Fruit fly (Drosophila melanogaster) whole organism, pupa: ENCODE measurements around the gene Sp7.

Experiments used
- CG10348 ChIP-seq: fragments of 200-800 bp; sonication (Bioruptor generic); IDR thresholded peaks from 2 replicates; pipeline ENCODE4 v1.3.6; 2022; ENCODE audit warnings: missing biosample characterization, missing genetic modification characterization
- CG13204 ChIP-seq: fragments of 200-800 bp; sonication (Bioruptor generic); optimal IDR thresholded peaks from 2 replicates; lab custom pipeline; 2018; ENCODE audit warnings: missing biosample characterization, mild to moderate bottlenecking, missing genetic modification characterization, moderate library complexity
- CG14655 ChIP-seq: fragments of 200-800 bp; sonication (Bioruptor generic); optimal IDR thresholded peaks from 3 replicates; lab custom pipeline; 2017; ENCODE audit warnings: mild to moderate bottlenecking, missing biosample characterization, missing genetic modification reagents, missing genetic modification characterization
- CG15710 ChIP-seq: fragments of 200-800 bp; sonication (Bioruptor generic); optimal IDR thresholded peaks from 2 replicates; lab custom pipeline; 2018; ENCODE audit warnings: missing biosample characterization, mild to moderate bottlenecking, missing genetic modification characterization, moderate library complexity
- CG32121 ChIP-seq: fragments of 200-800 bp; sonication (Bioruptor generic); IDR thresholded peaks from 2 replicates; pipeline ENCODE4 v1.3.6; 2022; ENCODE audit warnings: missing biosample characterization, missing genetic modification characterization
- CG4496 ChIP-seq: fragments of 200-800 bp; sonication (Bioruptor generic); IDR thresholded peaks from 3 replicates; pipeline ENCODE4 v1.3.6; 2022; ENCODE audit warnings: missing biosample characterization, missing genetic modification characterization
- CG9948 ChIP-seq: fragments of 200-800 bp; sonication (Bioruptor generic); optimal IDR thresholded peaks from 2 replicates; lab custom pipeline; 2018; ENCODE audit warnings: missing biosample characterization, mild to moderate bottlenecking, missing genetic modification characterization, moderate library complexity
- EcR ChIP-seq: fragments of 200-800 bp; sonication (Bioruptor generic); optimal IDR thresholded peaks from 3 replicates; lab custom pipeline; 2019; ENCODE audit warnings: missing biosample characterization, missing genetic modification characterization, mild to moderate bottlenecking, moderate library complexity, missing genetic modification reagents
- Ets98B ChIP-seq: fragments of 200-800 bp; sonication (Bioruptor generic); IDR thresholded peaks from 2 replicates; pipeline ENCODE4 v1.3.6; 2022; ENCODE audit warnings: missing biosample characterization, missing genetic modification characterization
- Pif1A ChIP-seq: fragments of 200-800 bp; sonication (Bioruptor generic); optimal IDR thresholded peaks from 3 replicates; lab custom pipeline; 2016; ENCODE audit warnings: missing biosample characterization, missing genetic modification characterization
- Snoo ChIP-seq: fragments of 200-800 bp; sonication (Bioruptor generic); optimal IDR thresholded peaks from 3 replicates; lab custom pipeline; 2017; ENCODE audit warnings: missing biosample characterization, mild to moderate bottlenecking, missing genetic modification characterization, inconsistent platforms
- rn ChIP-seq: fragments of 200-800 bp; sonication (Bioruptor generic); IDR thresholded peaks from 2 replicates; pipeline ENCODE4 v1.3.6; 2022; ENCODE audit warnings: missing biosample characterization, missing genetic modification characterization

DNA sequence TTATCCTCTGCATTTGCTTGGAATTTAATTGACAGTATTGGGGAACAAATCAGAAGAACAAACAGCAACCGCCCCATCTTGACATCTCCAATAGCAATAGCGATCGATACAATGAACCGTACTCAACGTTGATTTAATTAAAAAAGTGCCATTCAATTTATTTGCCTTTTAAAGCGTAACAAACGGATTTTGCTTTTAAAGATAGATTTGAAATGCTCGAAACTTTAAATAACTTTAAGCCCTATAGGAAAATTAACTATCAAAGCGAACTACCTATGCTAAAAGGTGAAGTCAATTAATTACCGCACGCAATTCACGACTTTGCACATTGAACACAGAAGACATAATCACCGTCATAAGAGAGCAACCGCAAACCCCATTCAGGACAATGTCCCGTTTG lies 20.1 kb upstream of the Sp7 start, which contains the start of gene CG43254:
- TF ChIP-seq EcR (GFP tag; lab: Kevin White, UChicago) = no peak
- no peak for TF ChIP-seq Snoo
- no peak for TF ChIP-seq CG10348 (GFP tag; lab: Robert Waterston, UW)
- TF ChIP-seq Ets98B = no peak
- no peak for TF ChIP-seq CG13204 (GFP tag; lab: Kevin White, UChicago)
- no peak for TF ChIP-seq rn (GFP tag; lab: Robert Waterston, UW)
- TF ChIP-seq CG9948 (tag; lab: Kevin White, UChicago) = no peak
- TF ChIP-seq Pif1A (GFP tag; lab: Kevin White, UChicago) = no peak
- no peak for TF ChIP-seq CG14655 (GFP tag; lab: Kevin White, UChicago)
- TF ChIP-seq CG15710 = no peak
- no peak for TF ChIP-seq CG4496
- TF ChIP-seq CG32121 (GFP tag; lab: Robert Waterston, UW) = no peak
